Worm (Caenorhabditis elegans) whole organism, L4 larva: ENCODE measurements around the gene T25D1.1.
A peak's percentile ranks its signal among the peaks of the same experiment; 100 is the strongest.

Experiments used
- T20F7.1 ChIP-seq: fragments of 200-800 bp; sonication (Bioruptor generic); optimal IDR thresholded peaks from 2 replicates; lab custom pipeline; 2018; ENCODE audit warnings: mild to moderate bottlenecking, missing genetic modification characterization, missing compliant biosample characterization
- ceh-32 ChIP-seq: sonication (generic microtip); optimal IDR thresholded peaks from 2 replicates; lab custom pipeline; 2016; ENCODE audit warnings: mild to moderate bottlenecking, missing genetic modification characterization, missing compliant biosample characterization; ENCODE audit not compliant: poor library complexity
- ces-1 ChIP-seq: fragments of 150-350 bp; sonication (generic microtip); optimal IDR thresholded peaks from 4 replicates; lab custom pipeline; 2014; ENCODE audit warnings: missing biosample characterization, missing genetic modification reagents, missing genetic modification characterization
- dmd-6 ChIP-seq: fragments of 200-800 bp; sonication (Bioruptor generic); IDR thresholded peaks from 2 replicates; pipeline ENCODE4 v1.3.6; 2022; ENCODE audit warnings: missing genetic modification reagents, missing genetic modification characterization, missing compliant biosample characterization
- mep-1 ChIP-seq: fragments of 150-350 bp; sonication (generic microtip); optimal IDR thresholded peaks from 3 replicates; lab custom pipeline; 2014; ENCODE audit warnings: missing biosample characterization, missing genetic modification characterization
- nhr-237 ChIP-seq: sonication (generic microtip); optimal IDR thresholded peaks from 2 replicates; lab custom pipeline; 2017; ENCODE audit warnings: missing biosample characterization, missing genetic modification characterization
- nhr-28 ChIP-seq: fragments of 150-350 bp; optimal IDR thresholded peaks from 2 replicates; lab custom pipeline; 2014; ENCODE audit warnings: missing biosample characterization, missing genetic modification characterization
- rbr-2 ChIP-seq: sonication (generic microtip); optimal IDR thresholded peaks from 2 replicates; lab custom pipeline; 2016; ENCODE audit warnings: missing genotype, missing genetic modification characterization, missing compliant biosample characterization
- skn-1 ChIP-seq: fragments of 150-350 bp; optimal IDR thresholded peaks from 2 replicates; lab custom pipeline; 2014; ENCODE audit warnings: missing biosample characterization, missing genetic modification characterization
- unc-62 ChIP-seq, 3 experiments: fragments of 150-350 bp in 1 of 3; sonication (generic microtip); optimal IDR thresholded peaks in 2 of 3; peaks in 1 of 3; 1 replicate in 1 of 3; 2 replicates in 2 of 3; lab custom pipeline; 2014 to 2017; ENCODE audit warnings: missing biosample characterization in 3 of 3, missing genetic modification characterization in 3 of 3, missing genetic modification reagents in 3 of 3, missing genotype in 1 of 3

- no peak for TF ChIP-seq nhr-28
- TF ChIP-seq rbr-2 (tag; lab: Kevin White, UChicago): no peak
- no peak for TF ChIP-seq skn-1 (tag; lab: Kevin White, UChicago)
- TF ChIP-seq mep-1 (tag; lab: Kevin White, UChicago): no peak
- no peak for TF ChIP-seq ces-1 (GFP tag; lab: Kevin White, UChicago)
- peak in 1 of 2 experiments; percentile 23 for TF ChIP-seq unc-62 (GFP tag; optimal IDR thresholded peaks at IDR 0.05 in 1 of 2; lab: Kevin White, UChicago)
- TF ChIP-seq unc-62 (tag; optimal IDR thresholded peaks at IDR 0.05; lab: Kevin White, UChicago): no peak
- no peak for TF ChIP-seq T20F7.1 (GFP tag; lab: Kevin White, UChicago)
- no peak for TF ChIP-seq ceh-32
- no peak for TF ChIP-seq nhr-237
- no peak for TF ChIP-seq dmd-6 (GFP tag; lab: Robert Waterston, UW)
These were observed 25.0 kb upstream of the T25D1.1 start, which contains the start of gene K05G3.2 for ce11 chrX:16494630-16495029.
